Fruit fly (Drosophila melanogaster): ENCODE results near the gene Cpr72Ec.

The Cpr72Ec gene

dm6 chr3L:16392874-16393273 lies 25.7 kb upstream of the Cpr72Ec start (continued):
- TF ChIP-seq ken (GFP tag; IDR thresholded peaks at IDR 0.05) (no peak), CG11504 (tag; optimal IDR thresholded peaks at IDR 0.05) (peak; percentile 60), CG2120 (GFP tag; optimal IDR thresholded peaks at IDR 0.05) (no peak), CG17359 (tag; optimal IDR thresholded peaks at IDR 0.05) (no peak), grn (GFP tag; optimal IDR thresholded peaks at IDR 0.05) (no peak), crp (GFP tag; optimal IDR thresholded peaks at IDR 0.05) (no peak), pros (GFP tag; optimal IDR thresholded peaks at IDR 0.05) (no peak), hth (optimal IDR thresholded peaks at IDR 0.05) (no peak), D19A (tag; optimal IDR thresholded peaks at IDR 0.05) (no peak), lilli (GFP tag; optimal IDR thresholded peaks at IDR 0.05) (no peak), CG17612 (GFP tag; IDR thresholded peaks at IDR 0.05) (peak; percentile 50; the same call in 1 of the 2 replicates), Mes4 (GFP tag; optimal IDR thresholded peaks at IDR 0.05) (no peak), gem (tag; optimal IDR thresholded peaks at IDR 0.05) (peak; percentile 59), CG15269 (tag; optimal IDR thresholded peaks at IDR 0.05) (peak; percentile 51), her (GFP tag; optimal IDR thresholded peaks at IDR 0.05) (no peak), dan (GFP tag; IDR thresholded peaks at IDR 0.05) (no peak), salm (tag; optimal IDR thresholded peaks at IDR 0.05) (no peak), HmgD (GFP tag; optimal IDR thresholded peaks at IDR 0.05) (no peak), Fer3 (tag; optimal IDR thresholded peaks at IDR 0.05) (peak; percentile 0), CG12659 (GFP tag; optimal IDR thresholded peaks at IDR 0.05) (peak; percentile 9), Oli (tag; optimal IDR thresholded peaks at IDR 0.05) (peak; percentile 3), CG17802 (tag; optimal IDR thresholded peaks at IDR 0.05) (no peak), vvl (GFP tag; IDR thresholded peaks at IDR 0.05) (no peak), bcd (GFP tag; optimal IDR thresholded peaks at IDR 0.05) (peak; percentile 10), sna (GFP tag; IDR thresholded peaks at IDR 0.05; ENCODE audit: partially characterized antibody) (no peak), nerfin-1 (tag; optimal IDR thresholded peaks at IDR 0.05) (peak; percentile 17), HHEX (GFP tag; optimal IDR thresholded peaks at IDR 0.05) (no peak), CG6791 (GFP tag; IDR thresholded peaks at IDR 0.05; ENCODE audit: partially characterized antibody) (no peak), Nf-YB (GFP tag; optimal IDR thresholded peaks at IDR 0.05) (no peak), corto (GFP tag; optimal IDR thresholded peaks at IDR 0.05) (no peak), insv (GFP tag; optimal IDR thresholded peaks at IDR 0.05) (no peak), B-H1 (GFP tag; IDR thresholded peaks at IDR 0.05) (no peak), CG3847 (GFP tag; IDR thresholded peaks at IDR 0.05) (no peak), CG13775 (GFP tag; optimal IDR thresholded peaks at IDR 0.05) (no peak), CG14710 (tag; optimal IDR thresholded peaks at IDR 0.05) (peak; percentile 8), ac (GFP tag; optimal IDR thresholded peaks at IDR 0.05) (no peak), zfh2 (GFP tag; optimal IDR thresholded peaks at IDR 0.05) (no peak), CG2712 (tag; optimal IDR thresholded peaks at IDR 0.05) (peak; percentile 27), vfl (GFP tag; optimal IDR thresholded peaks at IDR 0.05) (no peak), CG31388 (GFP tag; optimal IDR thresholded peaks at IDR 0.05) (no peak), al (GFP tag; IDR thresholded peaks at IDR 0.05) (no peak), Rfx (GFP tag; IDR thresholded peaks at IDR 0.05) (no peak), CG12391 (tag; optimal IDR thresholded peaks at IDR 0.05) (peak; percentile 3), CG32772 (GFP tag; IDR thresholded peaks at IDR 0.05) (0 out of 2 replicates have a peak, but pooled peaks have one; percentile 29), NC2α (GFP tag; optimal IDR thresholded peaks at IDR 0.05) (no peak), CG16815 (GFP tag; optimal IDR thresholded peaks at IDR 0.05) (no peak), CG10979 (tag; optimal IDR thresholded peaks at IDR 0.05) (peak; percentile 37), CG17385 (GFP tag; optimal IDR thresholded peaks at IDR 0.05) (peak; percentile 13), kay (GFP tag; optimal IDR thresholded peaks at IDR 0.05) (no peak), row (GFP tag; IDR thresholded peaks at IDR 0.05) (0 out of 3 replicates have a peak, but pooled peaks have one; percentile 12), pb (GFP tag; optimal IDR thresholded peaks at IDR 0.05) (no peak)
